Fruit fly (Drosophila melanogaster): ENCODE measurements around the gene CG11583.

Gene CG11583

DNA sequence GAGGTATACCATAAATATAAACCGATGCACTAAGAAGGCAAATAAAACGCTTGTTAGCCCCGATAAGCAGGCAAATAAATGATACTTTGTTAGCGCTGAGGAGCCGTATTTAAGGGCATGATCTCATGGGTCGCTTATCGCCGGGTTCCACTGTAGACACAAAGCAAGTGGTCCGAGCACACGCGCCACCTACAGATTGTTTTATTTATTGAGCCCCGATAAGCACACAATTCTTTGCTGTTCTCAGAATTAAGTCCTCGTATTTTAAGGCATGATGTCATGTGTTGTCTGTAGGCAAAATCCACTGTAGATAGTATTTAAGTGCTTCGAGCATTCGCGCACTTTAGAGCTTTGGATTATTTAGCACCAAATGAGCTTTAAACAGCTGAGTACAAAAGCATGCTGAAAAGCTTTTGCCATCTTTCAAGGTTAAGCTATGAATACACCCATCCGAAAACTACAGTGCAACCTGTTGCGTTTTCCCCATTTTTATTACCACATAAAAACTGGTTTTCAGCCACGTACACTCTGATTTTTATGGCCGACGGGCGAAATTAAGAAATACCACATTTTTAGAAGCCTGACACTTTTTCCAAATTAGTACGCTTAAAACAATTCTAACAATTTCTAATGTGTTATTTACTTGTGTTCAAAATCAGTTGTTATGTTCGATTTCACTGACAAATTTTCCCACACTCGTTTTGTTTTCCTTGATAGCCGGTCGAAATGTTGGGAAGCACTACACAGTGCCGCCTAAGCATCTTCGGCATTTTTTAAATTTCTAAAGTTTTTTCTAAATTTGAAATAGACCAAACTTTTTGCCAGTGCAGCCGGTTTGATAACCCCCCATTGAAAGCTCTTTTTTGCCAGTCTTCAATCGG, 42.9 kb downstream of the CG11583 start, which contains the start of gene Sqor (continued):
- TF ChIP-seq CG4820 (GFP tag; optimal IDR thresholded peaks at IDR 0.05) (peak; percentile 48), CG3838 (GFP tag; optimal IDR thresholded peaks at IDR 0.05) (peak; percentile 52), dmrt11E (tag; optimal IDR thresholded peaks at IDR 0.05) (no peak), NC2α (GFP tag; optimal IDR thresholded peaks at IDR 0.05) (peak; percentile 52), CG43689 (GFP tag; IDR thresholded peaks at IDR 0.05) (no peak; the same call in 1 of the 2 replicates), croc (GFP tag; conservative IDR thresholded peaks at IDR 0.05) (0 out of 3 replicates have a peak, but pooled peaks have one; percentile 13), Sry-δ (GFP tag; optimal IDR thresholded peaks at IDR 0.05) (peak; percentile 28), CG4730 (GFP tag; IDR thresholded peaks at IDR 0.05) (peak; percentile 76), Awh (GFP tag; IDR thresholded peaks at IDR 0.05) (peak; percentile 64; the same call in 1 of the 2 replicates), TFAM (GFP tag; optimal IDR thresholded peaks at IDR 0.05) (no peak), sna (GFP tag; IDR thresholded peaks at IDR 0.05; ENCODE audit: partially characterized antibody) (no peak), ssp (GFP tag; IDR thresholded peaks at IDR 0.05) (peak; percentile 47), mam (GFP tag; optimal IDR thresholded peaks at IDR 0.05) (peak; percentile 90), stc (GFP tag; IDR thresholded peaks at IDR 0.05) (peak; percentile 72), CG33557 (GFP tag; optimal IDR thresholded peaks at IDR 0.05) (peak; percentile 2), CG11085 (GFP tag; IDR thresholded peaks at IDR 0.05) (no peak; the same call in 1 of the 2 replicates), CG8478 (optimal IDR thresholded peaks at IDR 0.05) (no peak), CG7271 (tag; optimal IDR thresholded peaks at IDR 0.05) (no peak), CG6654 (GFP tag; optimal IDR thresholded peaks at IDR 0.05) (peak; percentile 58), CG30431 (GFP tag; optimal IDR thresholded peaks at IDR 0.05) (peak; percentile 77), ind (GFP tag; optimal IDR thresholded peaks at IDR 0.05) (peak; percentile 79), cad (GFP tag; optimal IDR thresholded peaks at IDR 0.05) (no peak), CG3065 (GFP tag; optimal IDR thresholded peaks at IDR 0.05) (peak; percentile 31), Bteb2 (GFP tag; optimal IDR thresholded peaks at IDR 0.05) (peak; percentile 85), CG11247 (GFP tag; IDR thresholded peaks at IDR 0.05) (peak; percentile 74), nmo (GFP tag; optimal IDR thresholded peaks at IDR 0.05) (peak; percentile 86), CG10959 (GFP tag; IDR thresholded peaks at IDR 0.05) (no peak), sob (GFP tag; IDR thresholded peaks at IDR 0.05) (peak; percentile 78), kah (GFP tag; optimal IDR thresholded peaks at IDR 0.05) (peak; percentile 44), luna (GFP tag; optimal IDR thresholded peaks at IDR 0.05) (peak; percentile 72), CG10565 (GFP tag; optimal IDR thresholded peaks at IDR 0.05) (peak; percentile 3), Nf-YB (GFP tag; optimal IDR thresholded peaks at IDR 0.05) (peak; percentile 68), Hr78 (GFP tag; optimal IDR thresholded peaks at IDR 0.05) (peak in 1 of 2 experiments; percentile 50), CG8924 (tag; optimal IDR thresholded peaks at IDR 0.05) (peak; percentile 90), Eip74EF (GFP tag; optimal IDR thresholded peaks at IDR 0.05) (peak in 1 of 2 experiments; percentile 70), CG1233 (GFP tag; optimal IDR thresholded peaks at IDR 0.05) (peak; percentile 83), nerfin-2 (GFP tag; IDR thresholded peaks at IDR 0.05; ENCODE audit: partially characterized antibody) (peak; percentile 12; the same call in 1 of the 2 replicates), ase (GFP tag; IDR thresholded peaks at IDR 0.05) (peak; percentile 76; the same call in 2 of the 3 replicates), CG13123 (GFP tag; optimal IDR thresholded peaks at IDR 0.05) (peak; percentile 29), Sox102F (GFP tag; optimal IDR thresholded peaks at IDR 0.05) (peak; percentile 89), CG6813 (GFP tag; optimal IDR thresholded peaks at IDR 0.05) (peak; percentile 74), CG17328 (GFP tag; IDR thresholded peaks at IDR 0.05) (peak; percentile 63), ranshi (GFP tag; IDR thresholded peaks at IDR 0.05) (peak; percentile 59), trem (tag; optimal IDR thresholded peaks at IDR 0.05) (peak; percentile 30), sug (tag; optimal IDR thresholded peaks at IDR 0.05) (peak; percentile 88), CG9215 (GFP tag; IDR thresholded peaks at IDR 0.05) (peak; percentile 65), CG9437 (GFP tag; optimal IDR thresholded peaks at IDR 0.05) (peak; percentile 85), Nf-YA (GFP tag; IDR thresholded peaks at IDR 0.05) (peak; percentile 75), chm (GFP tag; IDR thresholded peaks at IDR 0.05) (peak; percentile 55; the same call in 1 of the 2 replicates)
